Fruit fly (Drosophila melanogaster) Kc167 (cell line): ENCODE measurements around the gene dind.

Experiments used
- Myc ChIP-seq: fragments of >200 bp; optimal IDR thresholded peaks from 2 replicates; lab custom pipeline; 2017; ENCODE audit warnings: missing external identifiers
- Sin3A ChIP-seq: fragments of >200 bp; optimal IDR thresholded peaks from 2 replicates; lab custom pipeline; 2018; ENCODE audit warnings: missing external identifiers
- h ChIP-seq: fragments of >200 bp; optimal IDR thresholded peaks from 3 replicates; lab custom pipeline; 2018; ENCODE audit warnings: missing external identifiers
- insv ChIP-seq: fragments of >200 bp; optimal IDR thresholded peaks from 3 replicates; lab custom pipeline; 2018; ENCODE audit warnings: missing external identifiers
- psq ChIP-seq: fragments of >200 bp; optimal IDR thresholded peaks from 2 replicates; lab custom pipeline; 2017; ENCODE audit warnings: missing external identifiers
- ttk ChIP-seq: sonication (Bioruptor generic); optimal IDR thresholded peaks from 2 replicates; lab custom pipeline; 2017; ENCODE audit warnings: missing external identifiers

DNA sequence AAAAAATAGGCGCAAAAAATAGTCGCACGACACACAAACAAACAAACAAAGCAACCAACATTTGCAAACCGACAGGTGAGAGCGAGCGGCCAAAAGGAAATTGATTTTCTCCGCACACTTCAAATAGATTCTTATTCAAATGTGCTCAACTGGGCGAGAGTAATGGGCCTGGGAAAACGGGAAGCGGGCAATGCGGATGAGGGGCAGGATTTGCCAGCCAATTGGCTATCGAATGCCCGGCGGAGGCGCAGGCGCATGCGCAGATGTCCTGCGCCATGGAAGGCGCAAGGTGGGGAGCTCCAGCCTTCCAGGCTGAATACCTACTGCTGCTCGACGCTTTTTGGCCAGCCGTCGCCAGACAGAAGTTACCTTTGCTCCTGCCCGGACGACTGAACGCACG is 27.8 kb upstream of the dind start, which contains the start of the genes ChAT and VAChT:
- TF ChIP-seq Sin3A (lab: Kevin White, UChicago): no peak
- TF ChIP-seq h (lab: Kevin White, UChicago): no peak
- TF ChIP-seq Myc (lab: Kevin White, UChicago): no peak
- TF ChIP-seq insv: no peak
- TF ChIP-seq psq (lab: Kevin White, UChicago): no peak
- no peak for TF ChIP-seq ttk
